Fruit fly (Drosophila melanogaster) whole organism, embryonic: ENCODE results near the gene CG5181.

ENCODE experiments used
- Asciz ChIP-seq: fragments of 200-800 bp; sonication (Bioruptor generic); optimal IDR thresholded peaks from 2 replicates; lab custom pipeline; 2017; ENCODE audit warnings: missing biosample characterization, mild to moderate bottlenecking, missing genetic modification characterization, missing genetic modification reagents
- CG10274 ChIP-seq: fragments of 200-800 bp; sonication (Bioruptor generic); optimal IDR thresholded peaks from 3 replicates; lab custom pipeline; 2017; ENCODE audit warnings: missing biosample characterization, mild to moderate bottlenecking, missing genetic modification characterization
- CG10959 ChIP-seq: fragments of 200-800 bp; sonication (Bioruptor generic); IDR thresholded peaks from 2 replicates; pipeline ENCODE4 v1.3.6; 2022; ENCODE audit warnings: missing biosample characterization, missing genetic modification characterization
- CG11723 ChIP-seq: fragments of 200-800 bp; sonication (Bioruptor generic); optimal IDR thresholded peaks from 2 replicates; lab custom pipeline; 2017; ENCODE audit warnings: missing biosample characterization, mild to moderate bottlenecking, missing genetic modification characterization
- CG12219 ChIP-seq: fragments of 200-800 bp; sonication (Bioruptor generic); optimal IDR thresholded peaks from 3 replicates; lab custom pipeline; 2018; ENCODE audit warnings: missing biosample characterization, mild to moderate bottlenecking, missing genetic modification characterization
- CG12299 ChIP-seq: fragments of 200-800 bp; sonication (Bioruptor generic); optimal IDR thresholded peaks from 2 replicates; lab custom pipeline; 2018; ENCODE audit warnings: missing biosample characterization, mild to moderate bottlenecking, missing genetic modification characterization
- CG15073 ChIP-seq: fragments of 200-800 bp; sonication (Bioruptor generic); optimal IDR thresholded peaks from 2 replicates; lab custom pipeline; 2016; ENCODE audit warnings: missing biosample characterization, missing genetic modification characterization
- CG17328 ChIP-seq: fragments of 200-800 bp; sonication (Bioruptor generic); IDR thresholded peaks from 2 replicates; pipeline ENCODE4 v1.3.6; 2022; ENCODE audit warnings: missing biosample characterization, missing genetic modification characterization
- CG17802 ChIP-seq: fragments of 200-800 bp; sonication (Bioruptor generic); optimal IDR thresholded peaks from 2 replicates; lab custom pipeline; 2018; ENCODE audit warnings: missing biosample characterization, mild to moderate bottlenecking, missing genetic modification characterization, moderate library complexity
- CG17829 ChIP-seq: fragments of 200-800 bp; optimal IDR thresholded peaks from 2 replicates; lab custom pipeline; 2019; ENCODE audit warnings: missing biosample characterization, mild to moderate bottlenecking, missing genetic modification characterization, moderate library complexity
- CG18599 ChIP-seq: fragments of 200-800 bp; sonication (Bioruptor generic); optimal IDR thresholded peaks from 3 replicates; lab custom pipeline; 2017; ENCODE audit warnings: missing biosample characterization, missing genetic modification characterization, mild to moderate bottlenecking, moderate library complexity, missing genetic modification reagents
- CG2199 ChIP-seq: fragments of 200-800 bp; sonication (Bioruptor generic); IDR thresholded peaks from 3 replicates; pipeline ENCODE4 v1.3.6; 2022; ENCODE audit warnings: missing biosample characterization, missing genetic modification characterization
- CG2712 ChIP-seq: fragments of 200-800 bp; optimal IDR thresholded peaks from 3 replicates; lab custom pipeline; 2019; ENCODE audit warnings: missing biosample characterization, mild to moderate bottlenecking, missing genetic modification characterization, moderate library complexity
- CG3281 ChIP-seq: fragments of 200-800 bp; sonication (Bioruptor generic); optimal IDR thresholded peaks from 3 replicates; lab custom pipeline; 2017; ENCODE audit warnings: missing biosample characterization, mild to moderate bottlenecking, missing genetic modification characterization
- CG4707 ChIP-seq: fragments of 200-800 bp; sonication (Bioruptor generic); optimal IDR thresholded peaks from 2 replicates; lab custom pipeline; 2018; ENCODE audit warnings: missing biosample characterization, mild to moderate bottlenecking, missing genetic modification characterization, moderate library complexity
- CG5180 ChIP-seq: fragments of 200-800 bp; sonication (Bioruptor generic); optimal IDR thresholded peaks from 3 replicates; lab custom pipeline; 2017; ENCODE audit warnings: missing biosample characterization, missing genetic modification characterization, mild to moderate bottlenecking, moderate library complexity, missing genetic modification reagents
- CG8290 ChIP-seq, 3 experiments: fragments of 200-800 bp; sonication (Bioruptor generic); optimal IDR thresholded peaks; 2 replicates each; lab custom pipeline; 2016 to 2019; ENCODE audit warnings: missing biosample characterization in 3 of 3, missing genetic modification characterization in 3 of 3, mild to moderate bottlenecking in 2 of 3, moderate library complexity in 1 of 3
- CG8388 ChIP-seq: fragments of 200-800 bp; sonication (Bioruptor generic); optimal IDR thresholded peaks from 2 replicates; lab custom pipeline; 2019; ENCODE audit warnings: missing biosample characterization, mild to moderate bottlenecking, missing genetic modification characterization, moderate library complexity
- CG9437 ChIP-seq: fragments of 200-800 bp; sonication (Bioruptor generic); optimal IDR thresholded peaks from 2 replicates; lab custom pipeline; 2018; ENCODE audit warnings: missing biosample characterization, mild to moderate bottlenecking, missing genetic modification characterization
- CkIIα-i1 ChIP-seq: fragments of 200-800 bp; sonication (Bioruptor generic); IDR thresholded peaks from 2 replicates; pipeline ENCODE4 v1.3.6; 2022; ENCODE audit warnings: missing biosample characterization, missing genetic modification characterization
- Doc3 ChIP-seq: fragments of 200-800 bp; sonication (Bioruptor generic); IDR thresholded peaks from 3 replicates; pipeline ENCODE4 v1.3.6; 2022; ENCODE audit warnings: missing biosample characterization, missing genetic modification characterization; ENCODE audit not compliant: partially characterized antibody
- HLH4C ChIP-seq: fragments of 200-800 bp; sonication (Bioruptor generic); IDR thresholded peaks from 3 replicates; pipeline ENCODE4 v1.3.6; 2022; ENCODE audit warnings: missing biosample characterization, missing genetic modification characterization; ENCODE audit not compliant: partially characterized antibody
- Hsf ChIP-seq: fragments of 200-800 bp; sonication (Bioruptor generic); optimal IDR thresholded peaks from 3 replicates; lab custom pipeline; 2016; ENCODE audit warnings: missing biosample characterization, missing genetic modification characterization
- Rfx ChIP-seq: fragments of 200-800 bp; sonication (Bioruptor generic); IDR thresholded peaks from 2 replicates; pipeline ENCODE4 v1.3.6; 2022; ENCODE audit warnings: missing biosample characterization, missing genetic modification characterization
- Trl ChIP-seq, 3 experiments: fragments of >200 bp in 2 of 3; fragments of 200-800 bp in 1 of 3; sonication (Bioruptor generic) in 1 of 3; optimal IDR thresholded peaks; 2 replicates in 1 of 3; 3 replicates in 2 of 3; lab custom pipeline; 2016 to 2017; ENCODE audit warnings: missing biosample characterization in 1 of 3, missing genetic modification characterization in 1 of 3
- amos ChIP-seq: fragments of 200-800 bp; sonication (Bioruptor generic); IDR thresholded peaks from 2 replicates; pipeline ENCODE4 v1.3.6; 2022; ENCODE audit warnings: missing biosample characterization, missing genetic modification characterization; ENCODE audit not compliant: partially characterized antibody
- ash1 ChIP-seq: fragments of 200-800 bp; sonication (Bioruptor generic); optimal IDR thresholded peaks from 2 replicates; lab custom pipeline; 2018; ENCODE audit warnings: missing biosample characterization, mild to moderate bottlenecking, missing genetic modification characterization
- chm ChIP-seq: fragments of 200-800 bp; sonication (Bioruptor generic); IDR thresholded peaks from 2 replicates; pipeline ENCODE4 v1.3.6; 2022; ENCODE audit warnings: missing biosample characterization, missing genetic modification characterization
- dan ChIP-seq: fragments of 200-800 bp; sonication (Bioruptor generic); IDR thresholded peaks from 2 replicates; pipeline ENCODE4 v1.3.6; 2022; ENCODE audit warnings: missing biosample characterization, missing genetic modification characterization
- dmrt99B ChIP-seq: fragments of 200-800 bp; sonication (Bioruptor generic); optimal IDR thresholded peaks from 2 replicates; lab custom pipeline; 2018; ENCODE audit warnings: missing biosample characterization, mild to moderate bottlenecking, missing genetic modification characterization, moderate library complexity
- dysf ChIP-seq: fragments of 200-800 bp; sonication (Bioruptor generic); IDR thresholded peaks from 3 replicates; pipeline ENCODE4 v1.3.6; 2022; ENCODE audit warnings: missing biosample characterization, missing genetic modification characterization
- ewg ChIP-seq: fragments of 200-800 bp; sonication (Bioruptor generic); optimal IDR thresholded peaks from 3 replicates; lab custom pipeline; 2017; ENCODE audit warnings: mild to moderate bottlenecking, missing biosample characterization, missing genetic modification reagents, missing genetic modification characterization
- exex ChIP-seq: fragments of 200-800 bp; sonication (Bioruptor generic); optimal IDR thresholded peaks from 4 replicates; lab custom pipeline; 2018; ENCODE audit warnings: missing biosample characterization, mild to moderate bottlenecking, missing genetic modification characterization, moderate library complexity
- gem ChIP-seq: fragments of 200-800 bp; sonication (Bioruptor generic); optimal IDR thresholded peaks from 2 replicates; lab custom pipeline; 2019; ENCODE audit warnings: missing biosample characterization, mild to moderate bottlenecking, missing genetic modification characterization, moderate library complexity
- gfzf ChIP-seq: fragments of 200-800 bp; sonication (Bioruptor generic); optimal IDR thresholded peaks from 2 replicates; lab custom pipeline; 2016; ENCODE audit warnings: missing biosample characterization, mild to moderate bottlenecking, missing genetic modification characterization, moderate library complexity
- her ChIP-seq: fragments of 200-800 bp; sonication (Bioruptor generic); optimal IDR thresholded peaks from 2 replicates; lab custom pipeline; 2016; ENCODE audit warnings: missing biosample characterization, missing genetic modification characterization
- ken ChIP-seq: fragments of 200-800 bp; sonication (Bioruptor generic); IDR thresholded peaks from 3 replicates; pipeline ENCODE4 v1.3.6; 2022; ENCODE audit warnings: missing biosample characterization, missing genetic modification characterization
- nerfin-2 ChIP-seq: fragments of 200-800 bp; sonication (Bioruptor generic); IDR thresholded peaks from 2 replicates; pipeline ENCODE4 v1.3.6; 2022; ENCODE audit warnings: missing biosample characterization, missing genetic modification characterization; ENCODE audit not compliant: partially characterized antibody
- p53 ChIP-seq: fragments of 200-800 bp; sonication (Bioruptor generic); optimal IDR thresholded peaks from 2 replicates; lab custom pipeline; 2016; ENCODE audit warnings: missing biosample characterization, missing genetic modification characterization
- pb ChIP-seq: fragments of 200-800 bp; sonication (Bioruptor generic); optimal IDR thresholded peaks from 3 replicates; lab custom pipeline; 2016; ENCODE audit warnings: missing biosample characterization, missing genetic modification characterization
- scrt ChIP-seq: fragments of 200-800 bp; sonication (Bioruptor generic); optimal IDR thresholded peaks from 2 replicates; lab custom pipeline; 2018; ENCODE audit warnings: missing biosample characterization, mild to moderate bottlenecking, missing genetic modification characterization, moderate library complexity
- ssp ChIP-seq: fragments of 200-800 bp; sonication (Bioruptor generic); IDR thresholded peaks from 2 replicates; pipeline ENCODE4 v1.3.6; 2022; ENCODE audit warnings: missing biosample characterization, missing genetic modification characterization
- unpg ChIP-seq: fragments of 200-800 bp; sonication (Bioruptor generic); optimal IDR thresholded peaks from 3 replicates; lab custom pipeline; 2018; ENCODE audit warnings: missing biosample characterization, mild to moderate bottlenecking, missing genetic modification characterization, moderate library complexity
- zf30C ChIP-seq: fragments of 200-800 bp; sonication (Bioruptor generic); optimal IDR thresholded peaks from 3 replicates; lab custom pipeline; 2018; ENCODE audit warnings: missing biosample characterization, mild to moderate bottlenecking, missing genetic modification characterization

The CG5181 gene

dm6 chr2L:7426326-7427066 lies 16.9 kb upstream of the CG5181 start, which contains the start of gene muc (continued):
- TF ChIP-seq unpg (GFP tag; lab: Kevin White, UChicago) (peak; percentile 44), nerfin-2 (GFP tag; lab: Robert Waterston, UW) (peak; percentile 26), CG17802 (tag; lab: Kevin White, UChicago) (peak; percentile 79), exex (tag; lab: Kevin White, UChicago) (no peak), pb (no peak), CG12299 (tag; lab: Kevin White, UChicago) (no peak), CG3281 (no peak), Trl (optimal IDR thresholded peaks at IDR 0.05; lab: Kevin White, UChicago) (no peak), Trl (GFP tag; optimal IDR thresholded peaks at IDR 0.05; lab: Kevin White, UChicago) (no peak), ash1 (GFP tag; lab: Kevin White, UChicago) (no peak), p53 (GFP tag; lab: Kevin White, UChicago) (no peak), scrt (GFP tag; lab: Kevin White, UChicago) (no peak), ewg (GFP tag; lab: Kevin White, UChicago) (no peak), dysf (GFP tag; lab: Robert Waterston, UW) (peak; percentile 43; the same call in 2 of the 3 replicates)

dm6 chr2L:7425690-7426056 lies 16.1 kb upstream of the CG5181 start:
- TF ChIP-seq CG10959 (GFP tag; lab: Robert Waterston, UW): no peak
- TF ChIP-seq Rfx (GFP tag; lab: Robert Waterston, UW): peak; percentile 3
- no peak for TF ChIP-seq CkIIα-i1
- peak; percentile 47 for TF ChIP-seq CG15073 (GFP tag; lab: Kevin White, UChicago)
- TF ChIP-seq CG8290 (GFP tag; optimal IDR thresholded peaks at IDR 0.05; lab: Kevin White, UChicago): no peak
- TF ChIP-seq CG8290 (tag; optimal IDR thresholded peaks at IDR 0.05; lab: Kevin White, UChicago): peak in 1 of 2 experiments; percentile 13
- TF ChIP-seq ken (GFP tag; lab: Robert Waterston, UW): 0 out of 3 replicates have a peak, but pooled peaks have one; percentile 18
- no peak for TF ChIP-seq gem
- no peak for TF ChIP-seq Doc3 (GFP tag; lab: Robert Waterston, UW)
- peak; percentile 30; the same call in 1 of the 3 replicates for TF ChIP-seq CG2199 (GFP tag; lab: Robert Waterston, UW)
- TF ChIP-seq HLH4C: no peak
- TF ChIP-seq chm (GFP tag; lab: Robert Waterston, UW): peak; percentile 25; the same call in 1 of the 2 replicates
- no peak for TF ChIP-seq CG5180
- no peak for TF ChIP-seq CG9437
- TF ChIP-seq ssp (GFP tag; lab: Robert Waterston, UW): 0 out of 2 replicates have a peak, but pooled peaks have one; percentile 4
- TF ChIP-seq gfzf (GFP tag; lab: Kevin White, UChicago): no peak
- TF ChIP-seq CG10274: peak; percentile 50

DNA sequence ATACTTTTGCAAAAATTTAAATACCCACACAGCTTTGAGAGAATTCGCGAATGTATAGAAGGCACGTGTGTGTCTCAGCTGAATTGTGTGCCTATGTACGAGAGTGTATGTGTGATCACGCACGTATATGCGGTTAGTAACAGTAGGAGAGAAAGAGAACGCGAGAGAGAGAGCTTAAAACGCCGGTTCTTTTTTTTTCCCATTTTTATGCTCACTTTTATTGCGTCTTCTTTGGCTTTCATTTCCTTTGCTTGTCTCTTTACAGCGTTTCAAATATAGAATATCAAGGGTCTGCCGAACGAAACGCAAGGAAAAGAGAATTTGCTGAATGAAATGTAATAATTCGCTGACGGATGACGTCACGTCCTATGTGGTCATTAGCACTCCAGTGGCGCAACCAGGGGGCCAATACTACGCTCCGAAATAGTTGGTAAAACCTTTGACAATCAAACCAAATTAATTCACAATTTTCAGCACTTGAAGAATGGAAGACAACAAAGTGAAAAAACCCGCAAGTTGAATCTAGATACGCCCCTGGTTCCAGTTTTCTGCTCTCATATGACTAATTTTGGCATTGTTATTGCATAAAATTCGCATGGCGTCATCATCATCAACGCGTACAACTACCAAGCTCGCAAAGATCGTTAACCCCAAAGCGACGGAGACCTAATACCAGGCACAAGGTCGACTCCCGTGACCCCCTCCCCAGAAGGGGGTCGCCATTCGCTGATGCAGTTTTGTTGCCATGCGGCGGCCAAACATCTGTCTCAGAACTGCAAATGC lies 15.5 kb upstream of the CG5181 start:
- TF ChIP-seq CG17328 (GFP tag; lab: Robert Waterston, UW) (0 out of 2 replicates have a peak, but pooled peaks have one; percentile 34), CG17829 (tag; lab: Kevin White, UChicago) (no peak), amos (GFP tag; lab: Robert Waterston, UW) (no peak), CG2712 (tag; lab: Kevin White, UChicago) (peak; percentile 30), her (GFP tag; lab: Kevin White, UChicago) (peak; percentile 76), CG4707 (GFP tag; lab: Kevin White, UChicago) (no peak), exex (tag; lab: Kevin White, UChicago) (no peak), dan (GFP tag; lab: Robert Waterston, UW) (no peak), dmrt99B (tag; lab: Kevin White, UChicago) (no peak), Asciz (GFP tag; lab: Kevin White, UChicago) (no peak), zf30C (GFP tag; lab: Kevin White, UChicago) (no peak), CG11723 (GFP tag; lab: Kevin White, UChicago) (no peak), CG18599 (GFP tag; lab: Kevin White, UChicago) (peak; percentile 87), CG12219 (no peak), CG8388 (GFP tag; lab: Kevin White, UChicago) (no peak), Hsf (GFP tag; lab: Kevin White, UChicago) (peak; percentile 68)
